Worm (Caenorhabditis elegans) whole organism, L1 larva: ENCODE data around the gene nhr-267.

ENCODE experiments used
- aha-1 ChIP-seq: fragments of 150-350 bp; optimal IDR thresholded peaks from 2 replicates; lab custom pipeline; 2014; ENCODE audit warnings: missing biosample characterization, missing genetic modification characterization
- hlh-17 ChIP-seq: fragments of 200-800 bp; sonication (Bioruptor generic); optimal IDR thresholded peaks from 2 replicates; lab custom pipeline; 2018; ENCODE audit warnings: missing genetic modification characterization, mild to moderate bottlenecking, missing compliant biosample characterization, moderate library complexity, borderline replicate concordance
- lin-13 ChIP-seq: fragments of 150-350 bp; optimal IDR thresholded peaks from 2 replicates; lab custom pipeline; 2014; ENCODE audit warnings: missing biosample characterization, missing genetic modification reagents, missing genetic modification characterization
- lin-35 ChIP-seq, 2 experiments: fragments of 150-350 bp; optimal IDR thresholded peaks; 2 replicates each; lab custom pipeline; 2014; ENCODE audit warnings: missing biosample characterization in 2 of 2, missing genetic modification characterization in 2 of 2, missing genetic modification reagents in 2 of 2
- mdl-1 ChIP-seq, 2 experiments: fragments of 150-350 bp; optimal IDR thresholded peaks; 2 replicates each; lab custom pipeline; 2014 to 2017; ENCODE audit warnings: missing biosample characterization in 2 of 2, missing genetic modification characterization in 2 of 2, inconsistent platforms in 1 of 2
- nhr-28 ChIP-seq: fragments of 150-350 bp; optimal IDR thresholded peaks from 2 replicates; lab custom pipeline; 2014; ENCODE audit warnings: missing biosample characterization, missing genetic modification characterization
- vab-15 ChIP-seq: sonication (generic microtip); optimal IDR thresholded peaks from 2 replicates; lab custom pipeline; 2017; ENCODE audit warnings: missing genotype, mild to moderate bottlenecking, missing genetic modification characterization, missing compliant biosample characterization
- zip-4 ChIP-seq: fragments of 200-800 bp; sonication (Bioruptor generic); optimal IDR thresholded peaks from 2 replicates; lab custom pipeline; 2018; ENCODE audit warnings: mild to moderate bottlenecking, missing genetic modification characterization, moderate library complexity, missing compliant biosample characterization

ce11 chrIV:9299145-9299544 lies 12.9 kb upstream of the nhr-267 start, which contains the start of gene F49C12.2:
- TF ChIP-seq hlh-17 (GFP tag; lab: Kevin White, UChicago): no peak
- no peak for TF ChIP-seq vab-15 (tag; lab: Kevin White, UChicago)
- no peak for TF ChIP-seq lin-35 (GFP tag; optimal IDR thresholded peaks at IDR 0.05; lab: Kevin White, UChicago)
- TF ChIP-seq zip-4 (GFP tag; lab: Kevin White, UChicago): no peak
- no peak for TF ChIP-seq nhr-28 (tag; lab: Kevin White, UChicago)
- no peak for TF ChIP-seq mdl-1 (tag; optimal IDR thresholded peaks at IDR 0.05; lab: Kevin White, UChicago)
- TF ChIP-seq lin-13 (GFP tag; lab: Kevin White, UChicago): no peak
- no peak for TF ChIP-seq aha-1 (tag; lab: Kevin White, UChicago)
